Fruit fly (Drosophila melanogaster): ENCODE results near the gene ghi.

- TF ChIP-seq usp (GFP tag; optimal IDR thresholded peaks at IDR 0.05) = no peak
- no peak for TF ChIP-seq CrebA (GFP tag; optimal IDR thresholded peaks at IDR 0.05; ENCODE audit: borderline replicate concordance)
- TF ChIP-seq Abd-B (GFP tag; optimal IDR thresholded peaks at IDR 0.05) = no peak
- no peak for TF ChIP-seq dmrt93B (GFP tag; optimal IDR thresholded peaks at IDR 0.05)
- no peak for TF ChIP-seq lola (GFP tag; optimal IDR thresholded peaks at IDR 0.05)
- peak; percentile 78 for TF ChIP-seq br (GFP tag; optimal IDR thresholded peaks at IDR 0.05)
- TF ChIP-seq pan (optimal IDR thresholded peaks at IDR 0.05) = no peak
- no peak for TF ChIP-seq Hr78 (GFP tag; optimal IDR thresholded peaks at IDR 0.05)
- no peak for TF ChIP-seq N (GFP tag; optimal IDR thresholded peaks at IDR 0.05)
- peak; percentile 71 for TF ChIP-seq dsf (GFP tag; optimal IDR thresholded peaks at IDR 0.05; ENCODE audit: borderline replicate concordance)
These were observed 40.8 kb upstream of the ghi start, which contains the start of the genes CG4022 and Cpsf5 for dm6 chr3L:9410754-9411423.

All from whole organism, wandering third instar larva.